Fruit fly (Drosophila melanogaster) S2 (cell line): Measurements from ENCODE around the gene CG13043.

Experiments used
- CG8478 ChIP-seq: fragments of >200 bp; optimal IDR thresholded peaks from 2 replicates; lab custom pipeline; 2018
- CTCF ChIP-seq, 2 experiments: fragments of >200 bp; optimal IDR thresholded peaks; 2 replicates each; lab custom pipeline; 2018

dm6 chr3L:16317724-16318123, 12.1 kb upstream of the CG13043 start, which contains the start of gene Nplp3:
- TF ChIP-seq CG8478 (lab: Kevin White, UChicago), result no peak
- TF ChIP-seq CTCF (optimal IDR thresholded peaks at IDR 0.05; lab: Kevin White, UChicago), result no peak
